Worm (Caenorhabditis elegans) whole organism, late embryonic: Measurements from ENCODE around the gene unc-64.

Experiments used
- ama-1 ChIP-seq: fragments of 150-350 bp; optimal IDR thresholded peaks from 2 replicates; lab custom pipeline; 2014
- fkh-6 ChIP-seq: sonication (generic microtip); optimal IDR thresholded peaks from 2 replicates; lab custom pipeline; 2016; ENCODE audit warnings: missing genetic modification characterization, missing compliant biosample characterization
- pat-9 ChIP-seq: fragments of 200-800 bp; sonication (Bioruptor generic); optimal IDR thresholded peaks from 2 replicates; lab custom pipeline; 2018; ENCODE audit warnings: mild to moderate bottlenecking, missing genetic modification characterization, moderate library complexity, missing compliant biosample characterization

DNA sequence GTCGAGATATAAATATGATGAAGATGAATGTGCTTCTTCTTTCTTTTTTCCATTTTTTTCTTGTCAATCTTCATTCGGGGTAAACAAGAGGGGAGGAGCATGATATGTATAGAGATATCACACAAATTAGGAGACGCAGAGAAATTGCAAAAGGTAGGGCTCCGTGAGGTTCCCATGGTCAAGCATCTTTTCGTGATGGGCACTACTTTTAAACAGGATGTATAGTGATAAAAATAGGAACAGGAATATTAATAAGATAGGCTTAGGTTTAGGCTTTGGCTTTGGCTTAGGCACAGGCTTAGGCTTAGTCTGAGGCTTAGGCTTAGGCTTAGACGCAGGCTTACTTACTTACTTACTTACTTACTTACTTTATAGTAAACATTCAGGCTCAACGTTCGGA, 47.7 kb downstream of the unc-64 start, which contains the start of gene F53A2.1:
- TF ChIP-seq ama-1 (lab: Kevin White, UChicago) (no peak), pat-9 (no peak), fkh-6 (tag; lab: Kevin White, UChicago) (no peak)
